Worm (Caenorhabditis elegans) whole organism, late embryonic: ENCODE results near the gene srg-36.

Experiments used
- C38D4.7 ChIP-seq: fragments of 200-800 bp; sonication (Bioruptor generic); optimal IDR thresholded peaks from 2 replicates; lab custom pipeline; 2018; ENCODE audit warnings: mild to moderate bottlenecking, missing genetic modification characterization, moderate library complexity, missing compliant biosample characterization
- K02D7.2 ChIP-seq: sonication (generic microtip); optimal IDR thresholded peaks from 2 replicates; lab custom pipeline; 2017; ENCODE audit warnings: mild to moderate bottlenecking, missing genetic modification characterization, missing compliant biosample characterization
- ceh-18 ChIP-seq: sonication (generic microtip); optimal IDR thresholded peaks from 2 replicates; lab custom pipeline; 2016; ENCODE audit warnings: missing genetic modification characterization, missing compliant biosample characterization
- ceh-24 ChIP-seq: sonication (generic microtip); optimal IDR thresholded peaks from 2 replicates; lab custom pipeline; 2016; ENCODE audit warnings: mild to moderate bottlenecking, missing genetic modification characterization, missing compliant biosample characterization
- ceh-30 ChIP-seq: fragments of 150-350 bp; optimal IDR thresholded peaks from 2 replicates; lab custom pipeline; 2014; ENCODE audit warnings: missing biosample characterization, missing genetic modification characterization
- ceh-31 ChIP-seq: sonication (generic microtip); optimal IDR thresholded peaks from 2 replicates; lab custom pipeline; 2016; ENCODE audit warnings: missing genetic modification characterization, missing compliant biosample characterization
- ceh-34 ChIP-seq: sonication (generic microtip); optimal IDR thresholded peaks from 2 replicates; lab custom pipeline; 2016; ENCODE audit warnings: mild to moderate bottlenecking, missing genetic modification characterization, missing compliant biosample characterization
- ceh-45 ChIP-seq: fragments of 200-800 bp; sonication (Bioruptor generic); IDR thresholded peaks from 2 replicates; pipeline ENCODE4 v1.3.6; 2022; ENCODE audit warnings: missing genetic modification reagents, missing genetic modification characterization, missing compliant biosample characterization
- ceh-6 ChIP-seq: fragments of 200-800 bp; sonication (Bioruptor generic); optimal IDR thresholded peaks from 2 replicates; lab custom pipeline; 2018; ENCODE audit warnings: mild to moderate bottlenecking, missing genetic modification characterization, missing compliant biosample characterization
- che-1 ChIP-seq: sonication (generic microtip); optimal IDR thresholded peaks from 2 replicates; lab custom pipeline; 2016; ENCODE audit warnings: mild to moderate bottlenecking, missing genetic modification characterization, missing compliant biosample characterization
- elt-2 ChIP-seq: sonication (generic microtip); optimal IDR thresholded peaks from 2 replicates; lab custom pipeline; 2016; ENCODE audit warnings: missing genetic modification reagents, missing genetic modification characterization, missing compliant biosample characterization
- elt-4 ChIP-seq: sonication (generic microtip); optimal IDR thresholded peaks from 2 replicates; lab custom pipeline; 2016; ENCODE audit warnings: missing genetic modification characterization, missing compliant biosample characterization
- fax-1 ChIP-seq: sonication (generic microtip); optimal IDR thresholded peaks from 2 replicates; lab custom pipeline; 2016; ENCODE audit warnings: missing genotype, missing genetic modification characterization, missing compliant biosample characterization
- fkh-6 ChIP-seq: sonication (generic microtip); optimal IDR thresholded peaks from 2 replicates; lab custom pipeline; 2016; ENCODE audit warnings: missing genetic modification characterization, missing compliant biosample characterization
- hlh-15 ChIP-seq: sonication (generic microtip); optimal IDR thresholded peaks from 2 replicates; lab custom pipeline; 2016; ENCODE audit warnings: missing genetic modification characterization, missing compliant biosample characterization
- hlh-30 ChIP-seq: sonication (generic microtip); optimal IDR thresholded peaks from 2 replicates; lab custom pipeline; 2017; ENCODE audit warnings: antibody characterized with exemption, missing genetic modification characterization, missing compliant biosample characterization; ENCODE audit not compliant: insufficient read depth
- hlh-8 ChIP-seq: sonication (generic microtip); optimal IDR thresholded peaks from 2 replicates; lab custom pipeline; 2016; ENCODE audit warnings: missing genotype, missing genetic modification characterization, missing compliant biosample characterization
- lim-6 ChIP-seq: sonication (generic microtip); optimal IDR thresholded peaks from 2 replicates; lab custom pipeline; 2016; ENCODE audit warnings: missing genetic modification characterization, missing compliant biosample characterization
- nfya-1 ChIP-seq: sonication (generic microtip); optimal IDR thresholded peaks from 2 replicates; lab custom pipeline; 2017; ENCODE audit warnings: missing genetic modification characterization, mild to moderate bottlenecking, missing compliant biosample characterization, antibody characterized with exemption, moderate library complexity
- npax-4 ChIP-seq: sonication (generic microtip); optimal IDR thresholded peaks from 2 replicates; lab custom pipeline; 2016; ENCODE audit warnings: missing genetic modification characterization, missing compliant biosample characterization
- pax-1 ChIP-seq: fragments of 150-350 bp; optimal IDR thresholded peaks from 2 replicates; lab custom pipeline; 2014; ENCODE audit warnings: missing biosample characterization, missing genetic modification characterization
- pha-2 ChIP-seq: sonication (generic microtip); optimal IDR thresholded peaks from 2 replicates; lab custom pipeline; 2017; ENCODE audit warnings: mild to moderate bottlenecking, missing genetic modification characterization, missing compliant biosample characterization
- pha-4 ChIP-seq: fragments of 150-350 bp; optimal IDR thresholded peaks from 2 replicates; lab custom pipeline; 2018; ENCODE audit warnings: missing biosample characterization, missing genetic modification reagents, missing genetic modification characterization
- sox-2 ChIP-seq: fragments of 200-800 bp; sonication (Bioruptor generic); IDR thresholded peaks from 2 replicates; pipeline ENCODE4 v1.3.6; 2022; ENCODE audit warnings: missing genetic modification reagents, missing genetic modification characterization, missing compliant biosample characterization
- syd-9 ChIP-seq: sonication (generic microtip); optimal IDR thresholded peaks from 2 replicates; lab custom pipeline; 2016; ENCODE audit warnings: mild to moderate bottlenecking, missing genetic modification characterization, moderate library complexity, missing compliant biosample characterization
- ttx-3 ChIP-seq: sonication (generic microtip); optimal IDR thresholded peaks from 2 replicates; lab custom pipeline; 2016; ENCODE audit warnings: missing genetic modification reagents, missing genetic modification characterization, missing compliant biosample characterization
- unc-42 ChIP-seq: sonication (generic microtip); optimal IDR thresholded peaks from 2 replicates; lab custom pipeline; 2016; ENCODE audit warnings: missing genotype, missing genetic modification characterization, missing compliant biosample characterization
- unc-86 ChIP-seq: sonication (generic microtip); optimal IDR thresholded peaks from 2 replicates; lab custom pipeline; 2016; ENCODE audit warnings: missing genetic modification characterization, missing compliant biosample characterization
- zip-5 ChIP-seq: sonication (generic microtip); optimal IDR thresholded peaks from 2 replicates; lab custom pipeline; 2016; ENCODE audit warnings: missing genetic modification characterization, missing compliant biosample characterization

srg-36 gene

DNA sequence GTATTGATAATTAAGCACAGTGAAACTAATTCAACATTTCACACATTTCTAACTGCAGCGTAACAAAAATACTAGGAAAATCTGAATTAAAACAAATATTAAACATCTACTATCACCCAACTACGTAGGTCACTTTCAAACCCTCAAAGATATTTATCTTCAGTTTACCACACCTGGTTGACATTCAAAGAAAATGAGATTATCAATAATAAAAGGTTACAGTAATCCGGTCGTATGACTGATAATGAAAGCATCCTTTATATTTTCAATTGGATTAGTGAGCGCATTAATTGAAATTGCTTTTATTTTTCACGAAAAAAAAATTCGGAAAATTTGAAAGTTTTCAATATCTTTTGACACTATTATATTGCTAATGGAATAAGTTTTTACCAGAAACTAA, 51.8 kb downstream of the srg-36 start:
- TF ChIP-seq nfya-1 (tag; lab: Kevin White, UChicago) (no peak), ceh-34 (tag; lab: Kevin White, UChicago) (no peak), unc-86 (tag; lab: Kevin White, UChicago) (no peak), ceh-45 (GFP tag; lab: Robert Waterston, UW) (no peak), ceh-24 (tag; lab: Kevin White, UChicago) (no peak), hlh-15 (tag; lab: Kevin White, UChicago) (no peak), K02D7.2 (tag; lab: Kevin White, UChicago) (no peak), pha-4 (tag; lab: Kevin White, UChicago) (no peak), fax-1 (no peak), sox-2 (GFP tag; lab: Robert Waterston, UW) (no peak), zip-5 (no peak), elt-4 (tag; lab: Kevin White, UChicago) (no peak), hlh-30 (tag; lab: Kevin White, UChicago) (no peak), lim-6 (tag; lab: Kevin White, UChicago) (no peak), elt-2 (tag; lab: Kevin White, UChicago) (no peak), npax-4 (tag; lab: Kevin White, UChicago) (no peak), hlh-8 (no peak), pha-2 (tag; lab: Kevin White, UChicago) (no peak), C38D4.7 (GFP tag; lab: Kevin White, UChicago) (no peak)

DNA sequence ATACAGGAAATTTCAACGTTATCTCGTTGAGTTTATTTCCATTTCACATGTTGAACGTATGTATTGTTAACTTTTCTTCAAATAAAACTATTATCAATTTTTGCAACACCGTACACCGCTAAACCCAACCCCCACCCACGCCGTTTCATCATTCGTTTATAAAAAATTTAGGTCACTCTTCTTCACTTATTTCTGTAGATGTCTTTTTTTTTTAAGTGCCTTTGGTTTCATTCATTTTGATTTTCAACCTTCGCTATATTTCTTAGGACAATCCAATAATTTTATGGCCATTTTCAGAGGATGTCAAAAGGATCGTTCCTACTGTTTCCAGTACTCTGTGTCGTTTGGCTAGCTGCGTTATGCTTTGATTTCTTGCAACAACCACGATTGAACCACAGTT, 54.1 kb downstream of the srg-36 start, which contains the start of gene C37E2.3:
Gene C37E2.3 (plus strand): TSS at position 301 of the 400 bp plus-strand sequence.
- TF ChIP-seq unc-42 (tag; lab: Kevin White, UChicago) (no peak), pha-4 (tag; lab: Kevin White, UChicago) (no peak), pax-1 (tag; lab: Kevin White, UChicago) (no peak), ceh-30 (no peak), ceh-18 (tag; lab: Kevin White, UChicago) (no peak), ceh-45 (GFP tag; lab: Robert Waterston, UW) (no peak), ceh-6 (no peak), lim-6 (tag; lab: Kevin White, UChicago) (no peak), K02D7.2 (tag; lab: Kevin White, UChicago) (no peak), fkh-6 (no peak), ttx-3 (tag; lab: Kevin White, UChicago) (no peak), syd-9 (tag; lab: Kevin White, UChicago) (no peak), hlh-30 (tag; lab: Kevin White, UChicago) (no peak), elt-2 (tag; lab: Kevin White, UChicago) (no peak), ceh-31 (tag; lab: Kevin White, UChicago) (no peak), che-1 (no peak), npax-4 (tag; lab: Kevin White, UChicago) (no peak)
